Worm (Caenorhabditis elegans): ENCODE data around the gene C23H5.8.

The C23H5.8 gene

DNA sequence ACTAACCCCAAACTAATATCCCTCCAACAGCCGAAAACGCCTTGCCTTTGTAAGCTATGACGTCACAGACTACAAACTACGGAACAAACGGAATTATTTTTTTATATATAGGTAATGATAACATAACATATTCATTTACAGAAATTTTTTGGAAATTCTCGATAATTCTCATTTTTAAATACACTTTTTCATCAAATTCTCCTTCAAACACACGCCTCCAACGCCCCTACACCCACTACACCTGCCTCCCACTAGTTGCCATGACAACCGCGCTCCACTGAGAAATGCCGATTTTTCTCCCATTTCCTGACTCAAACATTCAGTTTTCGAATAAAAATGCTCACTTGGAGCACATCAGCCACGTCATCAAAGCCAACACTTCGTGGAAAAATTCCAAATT lies 1.1 kb upstream of the C23H5.8 start, which contains the start of gene xbx-4:
TSS of gene xbx-4 (plus strand) at position 301 of the 400 bp plus-strand sequence.
- TF ChIP-seq nhr-23 (tag; optimal IDR thresholded peaks at IDR 0.05) (no peak), nhr-77 (tag; optimal IDR thresholded peaks at IDR 0.05) (no peak), snpc-4 (tag; optimal IDR thresholded peaks at IDR 0.05) (no peak), ZK546.5 (tag; optimal IDR thresholded peaks at IDR 0.05) (no peak), zag-1 (tag; optimal IDR thresholded peaks at IDR 0.05) (no peak)

DNA sequence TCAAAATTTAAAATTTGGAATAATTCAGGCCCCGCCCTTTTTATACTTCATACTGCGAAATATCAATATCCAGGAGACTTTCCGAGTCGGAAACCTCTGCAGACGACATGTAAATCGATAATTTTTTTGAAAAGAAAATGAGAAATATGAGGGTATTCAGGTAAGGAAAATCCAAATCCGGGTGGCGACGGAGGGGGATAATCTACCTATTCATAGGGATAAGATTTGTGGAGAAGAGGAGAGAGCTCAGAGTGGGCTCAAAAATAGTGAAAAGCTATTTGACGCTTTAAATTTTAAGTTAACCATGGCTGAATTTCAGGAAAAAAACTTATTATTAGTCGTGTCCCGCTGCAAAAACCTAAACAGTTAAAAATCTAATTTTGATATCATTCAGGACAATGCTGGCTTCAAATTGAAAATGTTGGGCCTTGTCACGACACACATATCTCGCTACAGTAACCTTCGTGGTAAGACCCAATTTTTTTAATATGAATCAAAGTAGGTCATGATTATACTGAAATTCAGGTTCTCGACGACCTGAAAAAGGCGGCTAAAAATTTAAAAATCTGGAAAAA lies 1.8 kb downstream of the C23H5.8 start, which contains the start of gene che-6:
TSS of gene che-6 (minus strand) at position 109 of the 575 bp plus-strand sequence.
- peak; percentile 52 for TF ChIP-seq elt-2 (tag; optimal IDR thresholded peaks at IDR 0.05)
- TF ChIP-seq nhr-77 (tag; optimal IDR thresholded peaks at IDR 0.05): no peak

DNA sequence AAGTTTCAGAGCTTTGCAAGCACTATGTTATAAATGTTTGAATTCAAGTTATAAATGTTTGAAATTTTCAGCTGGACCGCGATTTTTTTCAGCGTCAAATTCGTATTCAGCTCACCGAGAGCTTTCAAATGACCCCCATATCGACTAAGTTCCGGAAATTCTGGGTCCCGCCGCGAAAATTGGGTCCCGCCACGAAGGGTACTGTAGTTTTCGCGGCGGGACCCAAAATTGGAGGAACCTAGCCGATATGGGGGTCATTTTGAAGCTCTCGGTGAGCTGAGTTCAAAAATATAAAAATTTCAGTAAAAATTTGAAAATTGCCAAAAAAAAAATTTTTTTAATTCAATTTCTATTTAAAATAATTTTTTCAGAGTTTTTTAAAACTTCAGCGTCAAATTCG lies 6.5 kb downstream of the C23H5.8 start:
- TF ChIP-seq eor-1 (tag; optimal IDR thresholded peaks at IDR 0.05): no peak
- TF ChIP-seq aly-2 (tag; optimal IDR thresholded peaks at IDR 0.05): no peak
- no peak for TF ChIP-seq ZK546.5 (tag; optimal IDR thresholded peaks at IDR 0.05)
- no peak for TF ChIP-seq nhr-76 (tag; optimal IDR thresholded peaks at IDR 0.05)
- TF ChIP-seq pqm-1 (tag; optimal IDR thresholded peaks at IDR 0.05): no peak
- TF ChIP-seq sea-2 (GFP tag; optimal IDR thresholded peaks at IDR 0.05): no peak
- no peak for TF ChIP-seq lin-15B (tag; optimal IDR thresholded peaks at IDR 0.05)
- no peak for TF ChIP-seq skn-1 (tag; optimal IDR thresholded peaks at IDR 0.05)
- no peak for TF ChIP-seq lsy-12 (tag; optimal IDR thresholded peaks at IDR 0.05)
- no peak for TF ChIP-seq nhr-77 (tag; optimal IDR thresholded peaks at IDR 0.05)
- TF ChIP-seq egl-5 (tag; optimal IDR thresholded peaks at IDR 0.05): no peak
- no peak for TF ChIP-seq elt-3 (tag; optimal IDR thresholded peaks at IDR 0.05)
- no peak for TF ChIP-seq jun-1 (tag; optimal IDR thresholded peaks at IDR 0.05)
- TF ChIP-seq fkh-2 (tag; optimal IDR thresholded peaks at IDR 0.05): no peak

DNA sequence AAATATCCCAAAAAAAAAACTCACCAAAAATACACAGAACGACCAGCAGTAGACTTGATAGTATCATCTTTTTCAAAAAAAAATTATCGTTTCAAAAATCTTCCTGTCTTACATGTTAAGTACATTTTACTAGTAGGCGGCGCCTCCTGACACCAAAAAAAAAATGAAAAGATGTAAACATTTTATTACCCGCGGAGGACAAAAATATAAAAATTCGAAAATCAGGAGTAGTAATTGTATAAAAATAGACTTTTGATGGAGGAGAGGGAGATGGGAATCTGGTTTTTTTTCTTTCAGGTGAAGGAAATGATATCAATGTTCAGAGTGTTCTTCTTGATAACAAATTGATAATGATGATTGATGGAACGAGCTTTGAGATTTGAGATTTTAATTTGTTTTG lies 10.4 kb downstream of the C23H5.8 start, which contains the start of gene C23H5.15:
TSS of gene C23H5.15 (minus strand) at position 101 of the 400 bp plus-strand sequence.
- TF ChIP-seq unc-62 (GFP tag; optimal IDR thresholded peaks at IDR 0.05): no peak
- TF ChIP-seq snpc-4 (tag; optimal IDR thresholded peaks at IDR 0.05): no peak
- TF ChIP-seq ama-1 (optimal IDR thresholded peaks at IDR 0.05): no peak
- TF ChIP-seq nhr-237 (tag; optimal IDR thresholded peaks at IDR 0.05): no peak
- no peak for TF ChIP-seq fkh-2 (tag; optimal IDR thresholded peaks at IDR 0.05)
- no peak for TF ChIP-seq elt-3 (tag; optimal IDR thresholded peaks at IDR 0.05)
- no peak for TF ChIP-seq elt-1 (tag; optimal IDR thresholded peaks at IDR 0.05)

DNA sequence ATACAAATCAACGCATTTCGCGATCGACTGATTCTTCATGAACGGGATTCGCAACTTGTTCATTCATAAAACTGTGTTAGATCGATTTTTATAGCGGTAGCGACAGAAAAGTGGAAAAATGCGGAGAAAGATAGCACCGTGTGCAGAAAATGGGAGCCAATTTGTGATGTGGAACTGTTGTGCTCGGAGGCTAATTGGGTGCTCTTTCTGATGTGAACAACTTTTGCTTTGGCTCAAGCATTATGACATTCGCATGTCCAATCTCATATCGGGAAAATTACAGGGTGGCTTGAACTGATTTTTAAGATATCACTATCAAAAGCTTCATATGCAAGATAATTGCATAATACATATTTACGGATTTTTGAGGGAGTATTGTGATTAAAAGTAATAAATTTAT lies 13.4 kb downstream of the C23H5.8 start, which contains the start of gene C23H5.11:
TSS of gene C23H5.11 (minus strand) at position 101 of the 400 bp plus-strand sequence.
- TF ChIP-seq zag-1 (tag; optimal IDR thresholded peaks at IDR 0.05): no peak
- TF ChIP-seq lsy-12 (tag; optimal IDR thresholded peaks at IDR 0.05): no peak

DNA sequence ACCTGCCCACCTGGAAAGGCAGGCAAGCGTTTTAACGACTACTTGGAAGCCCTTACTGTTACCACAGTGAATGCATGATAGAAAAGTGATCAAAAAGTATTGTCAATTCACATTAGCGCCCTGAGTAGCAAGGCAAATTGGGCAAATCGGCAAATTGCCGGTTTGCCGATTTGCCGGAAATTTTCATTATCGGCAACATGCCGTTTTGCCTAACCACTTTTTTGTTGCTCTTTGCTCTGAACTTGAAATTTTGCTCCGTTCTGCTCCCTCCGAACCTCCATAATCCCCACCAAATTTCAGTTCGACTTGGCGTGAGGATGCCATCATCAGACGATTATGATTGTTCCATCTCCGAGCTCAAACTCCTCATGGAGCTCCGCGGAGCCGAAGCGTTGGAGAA lies 29.5 kb downstream of the C23H5.8 start, which contains the start of gene mca-2:
TSS of gene mca-2 (plus strand) at position 301 of the 400 bp plus-strand sequence.
- TF ChIP-seq nhr-43 (tag; optimal IDR thresholded peaks at IDR 0.05; ENCODE audit: poor library complexity, severe bottlenecking): no peak
- no peak for TF ChIP-seq ztf-4 (tag; optimal IDR thresholded peaks at IDR 0.05)
- TF ChIP-seq lsy-12 (tag; optimal IDR thresholded peaks at IDR 0.05): no peak
- no peak for TF ChIP-seq elt-2 (tag; optimal IDR thresholded peaks at IDR 0.05)
- TF ChIP-seq mml-1 (tag; optimal IDR thresholded peaks at IDR 0.05): no peak
- no peak for TF ChIP-seq fos-1 (tag; optimal IDR thresholded peaks at IDR 0.05)
- no peak for TF ChIP-seq eor-1 (tag; optimal IDR thresholded peaks at IDR 0.05)
- no peak for TF ChIP-seq pqm-1 (tag; optimal IDR thresholded peaks at IDR 0.05)
- TF ChIP-seq nfya-1 (tag; optimal IDR thresholded peaks at IDR 0.05; ENCODE audit: insufficient read depth): no peak
- TF ChIP-seq sea-2 (GFP tag; optimal IDR thresholded peaks at IDR 0.05): no peak
- TF ChIP-seq lin-39 (tag; optimal IDR thresholded peaks at IDR 0.05): no peak
- TF ChIP-seq elt-3 (tag; optimal IDR thresholded peaks at IDR 0.05): no peak

DNA sequence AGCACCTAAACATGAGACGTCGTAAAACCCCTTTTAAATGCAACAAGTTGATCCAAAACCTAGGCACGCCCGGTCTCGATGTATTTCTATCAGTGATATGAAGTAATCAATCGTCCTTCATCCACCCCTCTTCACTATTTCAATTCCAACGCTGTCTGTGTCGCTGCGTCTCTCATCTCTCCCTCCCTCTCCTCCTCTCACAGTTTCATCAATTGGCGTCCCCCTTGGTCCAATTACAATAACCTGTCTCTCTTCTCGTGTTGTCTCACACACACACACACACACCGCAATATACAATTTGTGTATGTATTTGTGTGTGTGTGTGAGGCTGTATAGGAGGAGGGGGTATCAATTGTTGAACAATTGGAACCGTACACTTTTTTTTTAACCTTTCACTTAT lies 30.1 kb downstream of the C23H5.8 start:
- TF ChIP-seq ceh-28 (tag; optimal IDR thresholded peaks at IDR 0.05) (no peak), unc-62 (GFP tag; optimal IDR thresholded peaks at IDR 0.05) (no peak), skn-1 (tag; optimal IDR thresholded peaks at IDR 0.05) (no peak), nhr-67 (tag; optimal IDR thresholded peaks at IDR 0.05) (no peak), lsy-12 (tag; optimal IDR thresholded peaks at IDR 0.05) (no peak), ceh-9 (tag; optimal IDR thresholded peaks at IDR 0.05) (no peak), nhr-25 (tag; optimal IDR thresholded peaks at IDR 0.05) (peak; percentile 66), nhr-11 (tag; optimal IDR thresholded peaks at IDR 0.05) (no peak), lin-15B (tag; optimal IDR thresholded peaks at IDR 0.05) (no peak), pha-4 (tag; optimal IDR thresholded peaks at IDR 0.05) (no peak), elt-3 (tag; optimal IDR thresholded peaks at IDR 0.05) (peak in 1 of 3 experiments; percentile 16), egl-27 (tag; optimal IDR thresholded peaks at IDR 0.05) (no peak), nhr-12 (tag; optimal IDR thresholded peaks at IDR 0.05) (no peak), R02D3.7 (tag; optimal IDR thresholded peaks at IDR 0.05) (no peak), ama-1 (optimal IDR thresholded peaks at IDR 0.05) (no peak), nhr-43 (tag; optimal IDR thresholded peaks at IDR 0.05; ENCODE audit: poor library complexity, severe bottlenecking) (peak; percentile 15), nhr-76 (tag; optimal IDR thresholded peaks at IDR 0.05) (no peak), elt-1 (tag; optimal IDR thresholded peaks at IDR 0.05) (no peak), nhr-23 (tag; optimal IDR thresholded peaks at IDR 0.05) (peak; percentile 5), hmg-11 (tag; optimal IDR thresholded peaks at IDR 0.05) (peak; percentile 20)

Data from whole organism, L3 larva.